Worm (Caenorhabditis elegans): ENCODE data around the gene msp-3.

DNA sequence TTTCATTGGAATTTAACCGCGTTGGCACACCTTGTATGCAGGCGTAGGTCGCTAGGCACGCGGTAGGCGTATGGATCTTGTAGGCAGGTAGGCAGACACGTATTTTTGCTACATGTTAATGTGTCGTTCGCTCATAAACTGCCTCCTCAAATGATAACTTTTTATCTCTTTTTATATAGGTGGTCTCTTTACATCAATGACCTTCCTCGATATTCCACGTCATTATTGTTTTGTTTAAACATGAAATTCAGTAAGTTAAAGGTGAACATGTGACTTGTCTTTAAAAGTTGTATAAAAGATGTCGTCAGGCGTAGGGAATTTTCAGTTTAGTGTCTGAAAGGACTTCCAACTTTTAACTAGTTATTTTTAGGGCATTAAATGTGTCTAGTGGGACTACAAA lies 38.4 kb downstream of the msp-3 start:
- no peak for TF ChIP-seq nhr-28 (tag; optimal IDR thresholded peaks at IDR 0.05)
- no peak for TF ChIP-seq ztf-11 (tag; optimal IDR thresholded peaks at IDR 0.05)

All from whole organism, L3 larva.